Fruit fly (Drosophila melanogaster) whole organism, prepupa: ENCODE measurements around the gene Atf3.

ENCODE experiments used
- Blimp-1 ChIP-seq: fragments of 200-800 bp; sonication (Bioruptor generic); optimal IDR thresholded peaks from 3 replicates; lab custom pipeline; 2017; ENCODE audit warnings: missing biosample characterization, missing genetic modification characterization, mild to moderate bottlenecking, moderate library complexity, missing genetic modification reagents
- CG1621 ChIP-seq: fragments of 200-800 bp; sonication (Bioruptor generic); optimal IDR thresholded peaks from 3 replicates; lab custom pipeline; 2018; ENCODE audit warnings: missing biosample characterization, mild to moderate bottlenecking, missing genetic modification characterization
- CG3032 ChIP-seq: fragments of 200-800 bp; optimal IDR thresholded peaks from 2 replicates; lab custom pipeline; 2019; ENCODE audit warnings: missing biosample characterization, mild to moderate bottlenecking, missing genetic modification characterization, moderate library complexity
- CG32006 ChIP-seq: fragments of 200-800 bp; sonication (Bioruptor generic); optimal IDR thresholded peaks from 3 replicates; lab custom pipeline; 2017; ENCODE audit warnings: missing biosample characterization, mild to moderate bottlenecking, missing genetic modification characterization
- CG4318 ChIP-seq: fragments of 200-800 bp; sonication (Bioruptor generic); optimal IDR thresholded peaks from 3 replicates; lab custom pipeline; 2017; ENCODE audit warnings: missing biosample characterization, mild to moderate bottlenecking, missing genetic modification characterization
- CG8119 ChIP-seq: fragments of 200-800 bp; sonication (Bioruptor generic); IDR thresholded peaks from 3 replicates; pipeline ENCODE4 v1.3.6; 2022; ENCODE audit warnings: missing biosample characterization, missing genetic modification characterization
- Eip75B ChIP-seq: fragments of 200-800 bp; sonication (Bioruptor generic); optimal IDR thresholded peaks from 3 replicates; lab custom pipeline; 2016; ENCODE audit warnings: missing biosample characterization, missing genetic modification characterization
- Eip78C ChIP-seq: fragments of 200-800 bp; sonication (Bioruptor generic); peaks from one replicate; lab custom pipeline; 2016; ENCODE audit warnings: missing biosample characterization, missing genetic modification characterization
- Lpt ChIP-seq: fragments of 200-800 bp; sonication (Bioruptor generic); optimal IDR thresholded peaks from 3 replicates; lab custom pipeline; 2016; ENCODE audit warnings: missing biosample characterization, missing genetic modification characterization
- Sox14 ChIP-seq: fragments of 200-800 bp; sonication (Bioruptor generic); optimal IDR thresholded peaks from 3 replicates; lab custom pipeline; 2016; ENCODE audit warnings: missing biosample characterization, missing genetic modification characterization
- Sox15 ChIP-seq: fragments of 200-800 bp; sonication (Bioruptor generic); optimal IDR thresholded peaks from 3 replicates; lab custom pipeline; 2016; ENCODE audit warnings: missing biosample characterization, missing genetic modification characterization
- acj6 ChIP-seq: fragments of 200-800 bp; sonication (Bioruptor generic); optimal IDR thresholded peaks from 3 replicates; lab custom pipeline; 2016; ENCODE audit warnings: missing biosample characterization, missing genetic modification characterization
- eg ChIP-seq: fragments of 200-800 bp; sonication (Bioruptor generic); IDR thresholded peaks from 3 replicates; pipeline ENCODE4 v1.3.6; 2022; ENCODE audit warnings: missing biosample characterization, missing genetic modification characterization
- fd59A ChIP-seq: fragments of 200-800 bp; sonication (Bioruptor generic); optimal IDR thresholded peaks from 2 replicates; lab custom pipeline; 2017; ENCODE audit warnings: missing biosample characterization, mild to moderate bottlenecking, missing genetic modification characterization, missing genetic modification reagents

- TF ChIP-seq Eip78C (GFP tag; lab: Kevin White, UChicago) (no peak), acj6 (GFP tag; lab: Kevin White, UChicago) (no peak), CG8119 (GFP tag; lab: Robert Waterston, UW) (no peak), Eip75B (no peak), Blimp-1 (GFP tag; lab: Kevin White, UChicago) (no peak), Lpt (GFP tag; lab: Kevin White, UChicago) (no peak), CG32006 (no peak), eg (no peak), CG4318 (no peak), CG3032 (no peak), CG1621 (no peak), fd59A (GFP tag; lab: Kevin White, UChicago) (no peak), Sox14 (GFP tag; lab: Kevin White, UChicago) (no peak), Sox15 (GFP tag; lab: Kevin White, UChicago) (no peak)
These were observed 25.5 kb downstream of the Atf3 start for dm6 chrX:1249612-1250011.
